Fruit fly (Drosophila melanogaster) whole organism, embryonic: ENCODE data around the gene NdufA3.

Experiments used
- Abd-B ChIP-seq: fragments of 200-800 bp; sonication (Bioruptor generic); optimal IDR thresholded peaks from 2 replicates; lab custom pipeline; 2018; ENCODE audit warnings: missing biosample characterization, mild to moderate bottlenecking, missing genetic modification characterization, moderate library complexity
- Bgb ChIP-seq: fragments of 200-800 bp; sonication (Bioruptor generic); IDR thresholded peaks from 2 replicates; pipeline ENCODE4 v1.3.6; 2022; ENCODE audit warnings: missing biosample characterization, missing genetic modification characterization; ENCODE audit not compliant: partially characterized antibody
- CG10267 ChIP-seq: fragments of 200-800 bp; sonication (Bioruptor generic); optimal IDR thresholded peaks from 2 replicates; lab custom pipeline; 2018; ENCODE audit warnings: missing biosample characterization, mild to moderate bottlenecking, missing genetic modification characterization, moderate library complexity
- CG11247 ChIP-seq: fragments of 200-800 bp; sonication (Bioruptor generic); IDR thresholded peaks from 2 replicates; pipeline ENCODE4 v1.3.6; 2022; ENCODE audit warnings: missing biosample characterization, missing genetic modification characterization
- CG15514 ChIP-seq: fragments of 200-800 bp; sonication (Bioruptor generic); optimal IDR thresholded peaks from 3 replicates; lab custom pipeline; 2017; ENCODE audit warnings: missing biosample characterization, missing genetic modification characterization, mild to moderate bottlenecking, moderate library complexity, missing genetic modification reagents
- CG1603 ChIP-seq: fragments of 200-800 bp; sonication (Bioruptor generic); optimal IDR thresholded peaks from 2 replicates; lab custom pipeline; 2019; ENCODE audit warnings: missing biosample characterization, mild to moderate bottlenecking, missing genetic modification characterization, moderate library complexity
- CG17328 ChIP-seq: fragments of 200-800 bp; sonication (Bioruptor generic); IDR thresholded peaks from 2 replicates; pipeline ENCODE4 v1.3.6; 2022; ENCODE audit warnings: missing biosample characterization, missing genetic modification characterization
- CG17359 ChIP-seq: fragments of 200-800 bp; sonication (Bioruptor generic); optimal IDR thresholded peaks from 3 replicates; lab custom pipeline; 2018; ENCODE audit warnings: missing biosample characterization, mild to moderate bottlenecking, missing genetic modification characterization, moderate library complexity
- CG17802 ChIP-seq: fragments of 200-800 bp; sonication (Bioruptor generic); optimal IDR thresholded peaks from 2 replicates; lab custom pipeline; 2018; ENCODE audit warnings: missing biosample characterization, mild to moderate bottlenecking, missing genetic modification characterization, moderate library complexity
- CG2116 ChIP-seq: fragments of 200-800 bp; sonication (Bioruptor generic); optimal IDR thresholded peaks from 3 replicates; lab custom pipeline; 2018; ENCODE audit warnings: missing biosample characterization, mild to moderate bottlenecking, missing genetic modification characterization
- CG30020 ChIP-seq: fragments of 200-800 bp; optimal IDR thresholded peaks from 2 replicates; lab custom pipeline; 2019; ENCODE audit warnings: missing biosample characterization, mild to moderate bottlenecking, missing genetic modification characterization, moderate library complexity
- CG3838 ChIP-seq: fragments of 200-800 bp; sonication (Bioruptor generic); optimal IDR thresholded peaks from 3 replicates; lab custom pipeline; 2016; ENCODE audit warnings: missing biosample characterization, missing genetic modification characterization
- CG3995 ChIP-seq: fragments of 200-800 bp; sonication (Bioruptor generic); optimal IDR thresholded peaks from 3 replicates; lab custom pipeline; 2016; ENCODE audit warnings: missing biosample characterization, missing genetic modification characterization
- CG42726 ChIP-seq: fragments of 200-800 bp; sonication (Bioruptor generic); IDR thresholded peaks from 2 replicates; pipeline ENCODE4 v1.3.6; 2022; ENCODE audit warnings: missing biosample characterization, missing genetic modification characterization; ENCODE audit not compliant: partially characterized antibody
- CG6689 ChIP-seq: fragments of 200-800 bp; sonication (Bioruptor generic); IDR thresholded peaks from 2 replicates; pipeline ENCODE4 v1.3.6; 2022; ENCODE audit warnings: missing biosample characterization, missing genetic modification characterization
- CG7745 ChIP-seq: fragments of 200-800 bp; sonication (Bioruptor generic); optimal IDR thresholded peaks from 2 replicates; lab custom pipeline; 2018; ENCODE audit warnings: missing biosample characterization, mild to moderate bottlenecking, missing genetic modification characterization, moderate library complexity
- CG7987 ChIP-seq: fragments of 200-800 bp; sonication (Bioruptor generic); optimal IDR thresholded peaks from 2 replicates; lab custom pipeline; 2018; ENCODE audit warnings: missing biosample characterization, mild to moderate bottlenecking, missing genetic modification characterization, moderate library complexity
- CG9797 ChIP-seq: fragments of 200-800 bp; sonication (Bioruptor generic); optimal IDR thresholded peaks from 3 replicates; lab custom pipeline; 2018; ENCODE audit warnings: missing biosample characterization, mild to moderate bottlenecking, missing genetic modification characterization
- Dll ChIP-seq: fragments of 200-800 bp; sonication (Bioruptor generic); IDR thresholded peaks from 4 replicates; pipeline ENCODE4 v1.3.6; 2022; ENCODE audit warnings: missing biosample characterization, missing genetic modification characterization; ENCODE audit not compliant: partially characterized antibody
- Doc3 ChIP-seq: fragments of 200-800 bp; sonication (Bioruptor generic); IDR thresholded peaks from 3 replicates; pipeline ENCODE4 v1.3.6; 2022; ENCODE audit warnings: missing biosample characterization, missing genetic modification characterization; ENCODE audit not compliant: partially characterized antibody
- Dref ChIP-seq: fragments of 200-800 bp; sonication (Bioruptor generic); IDR thresholded peaks from 2 replicates; pipeline ENCODE4 v1.3.6; 2022; ENCODE audit warnings: missing biosample characterization, missing genetic modification characterization
- HLH54F ChIP-seq: fragments of 200-800 bp; sonication (Bioruptor generic); optimal IDR thresholded peaks from 3 replicates; lab custom pipeline; 2016; ENCODE audit warnings: missing biosample characterization, missing genetic modification characterization
- Mad ChIP-seq: fragments of 200-800 bp; sonication (Bioruptor generic); optimal IDR thresholded peaks from 2 replicates; lab custom pipeline; 2016; ENCODE audit warnings: missing biosample characterization, missing genetic modification characterization
- Opbp ChIP-seq: fragments of 200-800 bp; sonication (Bioruptor generic); IDR thresholded peaks from 3 replicates; pipeline ENCODE4 v1.3.6; 2022; ENCODE audit warnings: missing biosample characterization, missing genetic modification characterization; ENCODE audit not compliant: partially characterized antibody
- Sry-δ ChIP-seq: fragments of 200-800 bp; sonication (Bioruptor generic); optimal IDR thresholded peaks from 2 replicates; lab custom pipeline; 2016; ENCODE audit warnings: missing biosample characterization, missing genetic modification characterization
- Taf1 ChIP-seq: fragments of 200-800 bp; sonication (Bioruptor generic); IDR thresholded peaks from 2 replicates; pipeline ENCODE4 v1.3.6; 2022; ENCODE audit warnings: missing biosample characterization, missing genetic modification characterization
- amos ChIP-seq: fragments of 200-800 bp; sonication (Bioruptor generic); IDR thresholded peaks from 2 replicates; pipeline ENCODE4 v1.3.6; 2022; ENCODE audit warnings: missing biosample characterization, missing genetic modification characterization; ENCODE audit not compliant: partially characterized antibody
- aop ChIP-seq: fragments of 200-800 bp; sonication (Bioruptor generic); IDR thresholded peaks from 2 replicates; pipeline ENCODE4 v1.3.6; 2022; ENCODE audit warnings: missing biosample characterization, missing genetic modification characterization
- chif ChIP-seq, 2 experiments: fragments of 200-800 bp; sonication (Bioruptor generic); optimal IDR thresholded peaks; 3 replicates each; lab custom pipeline; 2016; ENCODE audit warnings: missing biosample characterization in 2 of 2, missing genetic modification characterization in 2 of 2
- dpn ChIP-seq, 2 experiments: fragments of 200-800 bp; sonication (Bioruptor generic); optimal IDR thresholded peaks; 3 replicates each; lab custom pipeline; 2016; ENCODE audit warnings: missing biosample characterization in 2 of 2, missing genetic modification characterization in 2 of 2
- ems ChIP-seq: fragments of 200-800 bp; sonication (Bioruptor generic); optimal IDR thresholded peaks from 3 replicates; lab custom pipeline; 2016; ENCODE audit warnings: missing biosample characterization, missing genetic modification characterization
- fru ChIP-seq: fragments of >200 bp; optimal IDR thresholded peaks from 2 replicates; lab custom pipeline; 2017
- ftz-f1 ChIP-seq: fragments of 200-800 bp; sonication (Bioruptor generic); optimal IDR thresholded peaks from 2 replicates; lab custom pipeline; 2016; ENCODE audit warnings: missing biosample characterization, missing genetic modification characterization
- hbn ChIP-seq: fragments of 200-800 bp; sonication (Bioruptor generic); IDR thresholded peaks from 2 replicates; pipeline ENCODE4 v1.3.6; 2022; ENCODE audit warnings: missing biosample characterization, missing genetic modification characterization; ENCODE audit not compliant: partially characterized antibody
- inv ChIP-seq: fragments of 200-800 bp; sonication (Bioruptor generic); IDR thresholded peaks from 2 replicates; pipeline ENCODE4 v1.3.6; 2022; ENCODE audit warnings: missing biosample characterization, missing genetic modification characterization; ENCODE audit not compliant: partially characterized antibody
- ken ChIP-seq: fragments of 200-800 bp; sonication (Bioruptor generic); IDR thresholded peaks from 3 replicates; pipeline ENCODE4 v1.3.6; 2022; ENCODE audit warnings: missing biosample characterization, missing genetic modification characterization
- klu ChIP-seq: fragments of 200-800 bp; sonication (Bioruptor generic); IDR thresholded peaks from 2 replicates; pipeline ENCODE4 v1.3.6; 2022; ENCODE audit warnings: missing biosample characterization, missing genetic modification characterization
- knrl ChIP-seq: fragments of 200-800 bp; sonication (Bioruptor generic); IDR thresholded peaks from 3 replicates; pipeline ENCODE4 v1.3.6; 2022; ENCODE audit warnings: missing biosample characterization, missing genetic modification characterization; ENCODE audit not compliant: partially characterized antibody
- nerfin-2 ChIP-seq: fragments of 200-800 bp; sonication (Bioruptor generic); IDR thresholded peaks from 2 replicates; pipeline ENCODE4 v1.3.6; 2022; ENCODE audit warnings: missing biosample characterization, missing genetic modification characterization; ENCODE audit not compliant: partially characterized antibody
- odd ChIP-seq: fragments of 200-800 bp; sonication (Bioruptor generic); optimal IDR thresholded peaks from 2 replicates; lab custom pipeline; 2017; ENCODE audit warnings: missing biosample characterization, mild to moderate bottlenecking, missing genetic modification characterization
- ranshi ChIP-seq: fragments of 200-800 bp; sonication (Bioruptor generic); IDR thresholded peaks from 2 replicates; pipeline ENCODE4 v1.3.6; 2022; ENCODE audit warnings: missing biosample characterization, missing genetic modification characterization
- run ChIP-seq: fragments of 200-800 bp; sonication (Bioruptor generic); optimal IDR thresholded peaks from 3 replicates; lab custom pipeline; 2018; ENCODE audit warnings: missing biosample characterization, mild to moderate bottlenecking, missing genetic modification characterization
- sima ChIP-seq: fragments of 200-800 bp; sonication (Bioruptor generic); optimal IDR thresholded peaks from 2 replicates; lab custom pipeline; 2016; ENCODE audit warnings: missing biosample characterization, missing genetic modification characterization
- sqz ChIP-seq: fragments of 200-800 bp; sonication (Bioruptor generic); optimal IDR thresholded peaks from 3 replicates; lab custom pipeline; 2018; ENCODE audit warnings: missing biosample characterization, mild to moderate bottlenecking, missing genetic modification characterization
- sug ChIP-seq: fragments of 200-800 bp; optimal IDR thresholded peaks from 2 replicates; lab custom pipeline; 2019; ENCODE audit warnings: missing biosample characterization, mild to moderate bottlenecking, missing genetic modification characterization, moderate library complexity
- ttk ChIP-seq: fragments of 200-800 bp; sonication (Bioruptor generic); IDR thresholded peaks from 2 replicates; pipeline ENCODE4 v2.1.2; 2022; ENCODE audit warnings: missing biosample characterization, missing genetic modification characterization
- unc-4 ChIP-seq: fragments of 200-800 bp; sonication (Bioruptor generic); IDR thresholded peaks from 2 replicates; pipeline ENCODE4 v1.3.6; 2022; ENCODE audit warnings: missing biosample characterization, missing genetic modification characterization; ENCODE audit not compliant: partially characterized antibody
- wek ChIP-seq: fragments of 200-800 bp; sonication (Bioruptor generic); optimal IDR thresholded peaks from 3 replicates; lab custom pipeline; 2018; ENCODE audit warnings: missing biosample characterization, mild to moderate bottlenecking, missing genetic modification characterization, moderate library complexity
- z ChIP-seq: fragments of 200-800 bp; sonication (Bioruptor generic); IDR thresholded peaks from 3 replicates; pipeline ENCODE4 v1.3.6; 2022; ENCODE audit warnings: missing biosample characterization, missing genetic modification characterization

Gene NdufA3

DNA sequence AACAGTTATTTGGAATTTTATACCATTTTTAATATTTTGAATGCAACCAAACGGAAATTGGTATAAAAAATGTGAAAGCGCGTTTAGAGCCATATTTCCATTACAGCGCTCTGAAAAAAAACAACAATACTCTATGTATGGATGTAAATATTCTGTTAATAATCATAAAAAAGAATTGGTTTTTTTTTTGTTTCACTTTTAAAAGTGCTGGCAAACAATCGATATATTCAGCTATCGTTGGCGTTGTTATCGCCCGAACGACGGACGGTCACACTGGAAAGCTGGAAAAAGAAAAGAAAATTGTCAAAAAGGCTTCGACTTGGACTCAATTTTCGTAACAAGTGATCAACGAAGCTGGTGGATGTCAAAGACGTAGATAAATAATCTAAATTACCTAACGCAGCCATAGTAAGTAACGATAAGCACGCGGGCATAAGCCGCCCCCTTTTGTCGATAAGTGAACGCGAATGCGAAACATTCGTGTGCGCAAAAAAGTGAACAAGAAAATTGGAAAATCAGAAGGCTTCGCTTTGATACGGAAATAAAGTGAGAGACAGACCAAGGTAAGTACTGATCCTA lies 17.5 kb downstream of the NdufA3 start, which contains the start of gene CG7065 (continued):
- TF ChIP-seq Bgb (peak; percentile 69), nerfin-2 (GFP tag; lab: Robert Waterston, UW) (0 out of 2 replicates have a peak, but pooled peaks have one; percentile 38), knrl (GFP tag; lab: Robert Waterston, UW) (peak; percentile 56; the same call in 2 of the 3 replicates), Dll (GFP tag; lab: Robert Waterston, UW) (peak; percentile 68), CG3838 (GFP tag; lab: Kevin White, UChicago) (peak; percentile 80), CG3995 (GFP tag; lab: Kevin White, UChicago) (peak; percentile 20), inv (GFP tag; lab: Robert Waterston, UW) (peak; percentile 45; the same call in 1 of the 2 replicates), sima (no peak), CG42726 (peak; percentile 59; the same call in 1 of the 2 replicates), CG2116 (peak; percentile 52), CG9797 (peak; percentile 70), CG30020 (tag; lab: Kevin White, UChicago) (peak; percentile 43), CG7745 (tag; lab: Kevin White, UChicago) (no peak), CG6689 (GFP tag; lab: Robert Waterston, UW) (no peak), Sry-δ (GFP tag; lab: Kevin White, UChicago) (peak; percentile 73), Dref (GFP tag; lab: Robert Waterston, UW) (peak; percentile 74), CG17802 (tag; lab: Kevin White, UChicago) (peak; percentile 2), CG15514 (GFP tag; lab: Kevin White, UChicago) (no peak), sqz (peak; percentile 69), Abd-B (GFP tag; lab: Kevin White, UChicago) (no peak), Opbp (GFP tag; lab: Robert Waterston, UW) (peak; percentile 55; the same call in 2 of the 3 replicates), unc-4 (GFP tag; lab: Robert Waterston, UW) (peak; percentile 66), amos (GFP tag; lab: Robert Waterston, UW) (peak; percentile 73), CG17359 (tag; lab: Kevin White, UChicago) (peak; percentile 17), run (tag; lab: Kevin White, UChicago) (no peak), CG10267 (tag; lab: Kevin White, UChicago) (peak; percentile 10), dpn (GFP tag; optimal IDR thresholded peaks at IDR 0.05; lab: Kevin White, UChicago) (no peak), CG1603 (peak; percentile 33), Doc3 (GFP tag; lab: Robert Waterston, UW) (0 out of 3 replicates have a peak, but pooled peaks have one; percentile 36)

DNA sequence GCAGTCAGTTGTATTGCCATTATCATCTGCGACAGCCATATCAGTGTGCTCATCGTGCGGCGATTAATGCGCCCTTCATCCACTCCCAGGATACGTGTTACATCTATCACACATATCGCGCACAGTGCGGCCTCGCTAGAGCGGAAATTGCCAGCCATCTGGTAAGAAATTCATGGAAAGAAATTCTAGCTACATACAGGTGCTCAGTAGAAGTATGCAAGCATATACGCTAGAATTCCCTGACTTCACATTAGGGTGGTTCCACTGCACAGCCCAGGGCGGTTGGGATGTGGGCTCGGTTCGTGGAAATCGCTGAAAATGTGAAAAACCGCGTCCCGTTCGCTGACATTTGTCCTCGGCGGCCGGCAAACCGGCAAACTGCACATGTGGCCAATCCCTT lies 18.6 kb downstream of the NdufA3 start:
- TF ChIP-seq ftz-f1 (GFP tag; lab: Kevin White, UChicago), result no peak
- peak; percentile 21 for TF ChIP-seq sug
- TF ChIP-seq ems, result peak; percentile 67
- TF ChIP-seq klu (GFP tag; lab: Robert Waterston, UW), result peak; percentile 45; the same call in 1 of the 2 replicates
- TF ChIP-seq hbn (GFP tag; lab: Robert Waterston, UW), result no peak
- peak; percentile 49; the same call in 1 of the 2 replicates for TF ChIP-seq Taf1
- TF ChIP-seq CG17328 (GFP tag; lab: Robert Waterston, UW), result peak; percentile 85
- no peak for TF ChIP-seq CG7987 (GFP tag; lab: Kevin White, UChicago)
- no peak for TF ChIP-seq fru
- peak; percentile 80 for TF ChIP-seq wek (GFP tag; lab: Kevin White, UChicago)
- 0 out of 2 replicates have a peak, but pooled peaks have one; percentile 65 for TF ChIP-seq aop (GFP tag; lab: Robert Waterston, UW)
- TF ChIP-seq z, result peak; percentile 25; the same call in 1 of the 3 replicates
- peak; percentile 86 for TF ChIP-seq CG1603
- TF ChIP-seq ttk (GFP tag; lab: Robert Waterston, UW), result peak; percentile 83
- no peak for TF ChIP-seq odd (GFP tag; lab: Kevin White, UChicago)
- TF ChIP-seq ranshi (GFP tag; lab: Robert Waterston, UW), result peak; percentile 85
- TF ChIP-seq ken (GFP tag; lab: Robert Waterston, UW), result peak; percentile 84
- peak; percentile 67 for TF ChIP-seq Mad (GFP tag; lab: Kevin White, UChicago)
- TF ChIP-seq chif (GFP tag; optimal IDR thresholded peaks at IDR 0.05; lab: Kevin White, UChicago), result peak; percentile 28 to 82
- TF ChIP-seq HLH54F, result peak; percentile 51
- TF ChIP-seq CG11247 (GFP tag; lab: Robert Waterston, UW), result peak; percentile 72
